Fruit fly (Drosophila melanogaster): ENCODE data around the gene CG15554.

CG15554 gene

dm6 chr3R:31125746-31126199, at the start of gene CG15554:
CG15554 (plus strand) TSS chr3R:31126149.
- no peak for TF ChIP-seq jim (GFP tag; optimal IDR thresholded peaks at IDR 0.05)

dm6 chr3R:31086394-31086793, 39.6 kb upstream of the CG15554 start:
- TF ChIP-seq CrebA (GFP tag; optimal IDR thresholded peaks at IDR 0.05; ENCODE audit: borderline replicate concordance): no peak
- no peak for TF ChIP-seq tai (GFP tag; optimal IDR thresholded peaks at IDR 0.05)
- TF ChIP-seq N (GFP tag; optimal IDR thresholded peaks at IDR 0.05): peak; percentile 74
- TF ChIP-seq br (GFP tag; optimal IDR thresholded peaks at IDR 0.05): no peak
- TF ChIP-seq fru (GFP tag; optimal IDR thresholded peaks at IDR 0.05): no peak
- TF ChIP-seq dl (GFP tag; optimal IDR thresholded peaks at IDR 0.05; ENCODE audit: insufficient read depth in 1 of 2, partially characterized antibody in 2 of 2): no peak
- TF ChIP-seq Sp1 (GFP tag; optimal IDR thresholded peaks at IDR 0.05): no peak
- no peak for TF ChIP-seq dmrt93B (GFP tag; optimal IDR thresholded peaks at IDR 0.05)
- TF ChIP-seq Myc (optimal IDR thresholded peaks at IDR 0.05): peak; percentile 79
- no peak for TF ChIP-seq foxo (GFP tag; optimal IDR thresholded peaks at IDR 0.05)
- no peak for TF ChIP-seq Jra (GFP tag; optimal IDR thresholded peaks at IDR 0.05)
- no peak for TF ChIP-seq Hr78 (GFP tag; optimal IDR thresholded peaks at IDR 0.05)
- no peak for TF ChIP-seq sage (GFP tag; optimal IDR thresholded peaks at IDR 0.05)
- TF ChIP-seq Hr83 (GFP tag; optimal IDR thresholded peaks at IDR 0.05; ENCODE audit: poor library complexity, severe bottlenecking): no peak
- TF ChIP-seq Hnf4 (GFP tag; optimal IDR thresholded peaks at IDR 0.05): no peak
- no peak for TF ChIP-seq HLH106 (tag; optimal IDR thresholded peaks at IDR 0.05)
- TF ChIP-seq OdsH (GFP tag; optimal IDR thresholded peaks at IDR 0.05): no peak
- no peak for TF ChIP-seq rgr (GFP tag; optimal IDR thresholded peaks at IDR 0.05)
- TF ChIP-seq GATAd (GFP tag; optimal IDR thresholded peaks at IDR 0.05): no peak
- no peak for TF ChIP-seq CG9705 (GFP tag; optimal IDR thresholded peaks at IDR 0.05)
- no peak for TF ChIP-seq psq (GFP tag; optimal IDR thresholded peaks at IDR 0.05)
- no peak for TF ChIP-seq ey (GFP tag; optimal IDR thresholded peaks at IDR 0.05)
- no peak for TF ChIP-seq jim (GFP tag; optimal IDR thresholded peaks at IDR 0.05)
- TF ChIP-seq Abd-B (GFP tag; optimal IDR thresholded peaks at IDR 0.05): peak; percentile 21
- TF ChIP-seq usp (GFP tag; optimal IDR thresholded peaks at IDR 0.05): no peak
- no peak for TF ChIP-seq Rel (GFP tag; optimal IDR thresholded peaks at IDR 0.05)
- TF ChIP-seq Rel (tag; optimal IDR thresholded peaks at IDR 0.05): no peak
- TF ChIP-seq CG32264 (GFP tag; optimal IDR thresholded peaks at IDR 0.05): no peak
- TF ChIP-seq Dif (GFP tag; optimal IDR thresholded peaks at IDR 0.05; ENCODE audit: partially characterized antibody): peak; percentile 69
- no peak for TF ChIP-seq Mio (GFP tag; optimal IDR thresholded peaks at IDR 0.05)
- TF ChIP-seq dsf (GFP tag; optimal IDR thresholded peaks at IDR 0.05; ENCODE audit: borderline replicate concordance): no peak
- no peak for TF ChIP-seq woc (GFP tag; optimal IDR thresholded peaks at IDR 0.05)
- TF ChIP-seq h (GFP tag; optimal IDR thresholded peaks at IDR 0.05): no peak
- TF ChIP-seq Dfd (GFP tag; optimal IDR thresholded peaks at IDR 0.05): no peak
- TF ChIP-seq pan (optimal IDR thresholded peaks at IDR 0.05): no peak
- peak; percentile 67 for TF ChIP-seq Vsx2 (GFP tag; optimal IDR thresholded peaks at IDR 0.05; ENCODE audit: partially characterized antibody)
- no peak for TF ChIP-seq sv (GFP tag; optimal IDR thresholded peaks at IDR 0.05)
- TF ChIP-seq brk (GFP tag; optimal IDR thresholded peaks at IDR 0.05): no peak
- TF ChIP-seq lola (GFP tag; optimal IDR thresholded peaks at IDR 0.05): no peak

dm6 chr3R:31089985-31090384, 36.0 kb upstream of the CG15554 start:
- no peak for TF ChIP-seq HLH106 (tag; optimal IDR thresholded peaks at IDR 0.05)
- no peak for TF ChIP-seq Dif (GFP tag; optimal IDR thresholded peaks at IDR 0.05; ENCODE audit: partially characterized antibody)

- no peak for TF ChIP-seq lola (GFP tag; optimal IDR thresholded peaks at IDR 0.05)
- TF ChIP-seq dmrt93B (GFP tag; optimal IDR thresholded peaks at IDR 0.05): no peak
- TF ChIP-seq HLH106 (tag; optimal IDR thresholded peaks at IDR 0.05): no peak
- no peak for TF ChIP-seq dsf (GFP tag; optimal IDR thresholded peaks at IDR 0.05; ENCODE audit: borderline replicate concordance)
- TF ChIP-seq Mio (GFP tag; optimal IDR thresholded peaks at IDR 0.05): no peak
- no peak for TF ChIP-seq sage (GFP tag; optimal IDR thresholded peaks at IDR 0.05)
- no peak for TF ChIP-seq Vsx2 (GFP tag; optimal IDR thresholded peaks at IDR 0.05; ENCODE audit: partially characterized antibody)
- TF ChIP-seq Hr78 (GFP tag; optimal IDR thresholded peaks at IDR 0.05): no peak
Measured at dm6 chr3R:31097221-31097620, 28.7 kb upstream of the CG15554 start, which contains the start of gene CG11317. CG11317 (minus strand) TSS chr3R:31097321.
